Fruit fly (Drosophila melanogaster) whole organism, embryonic: ENCODE measurements around the gene Src64B.

Source experiments
- ewg ChIP-seq: fragments of 200-800 bp; sonication (Bioruptor generic); optimal IDR thresholded peaks from 3 replicates; lab custom pipeline; 2017; ENCODE audit warnings: mild to moderate bottlenecking, missing biosample characterization, missing genetic modification reagents, missing genetic modification characterization
- wdn ChIP-seq: fragments of 200-800 bp; sonication (Bioruptor generic); IDR thresholded peaks from 2 replicates; pipeline ENCODE4 v1.3.6; 2022; ENCODE audit warnings: missing biosample characterization, missing genetic modification characterization

DNA sequence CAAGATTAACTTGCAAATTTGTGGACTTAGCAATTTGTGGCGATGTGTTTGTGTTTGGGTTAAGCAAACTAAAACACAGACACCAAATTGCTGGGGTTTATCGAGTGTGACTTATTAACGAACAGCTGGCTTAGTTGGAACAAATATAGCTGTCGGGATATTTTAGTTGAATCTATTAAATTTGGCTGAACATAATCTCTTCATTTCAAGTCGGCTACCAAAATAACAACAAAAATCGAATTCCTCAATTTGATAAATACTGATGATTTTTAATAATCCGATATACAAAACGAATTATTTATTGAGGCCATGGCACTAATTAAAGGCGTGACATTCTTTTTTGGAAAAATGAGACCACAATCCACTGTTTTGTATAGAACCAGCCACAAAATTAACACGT lies 41.3 kb upstream of the Src64B start, which contains the start of gene CG32236:
- TF ChIP-seq ewg (GFP tag; lab: Kevin White, UChicago) (no peak), wdn (GFP tag; lab: Robert Waterston, UW) (no peak)
